Worm (Caenorhabditis elegans): ENCODE data around the gene F13A2.1.

ce11 chrV:4384482-4384881 is 2.3 kb upstream of the F13A2.1 start, which contains the start of gene F13A2.2:
- no peak for TF ChIP-seq unc-55 (GFP tag; optimal IDR thresholded peaks at IDR 0.05)
- no peak for TF ChIP-seq F13H6.1 (tag; optimal IDR thresholded peaks at IDR 0.05)
- TF ChIP-seq pag-3 (tag; optimal IDR thresholded peaks at IDR 0.05; ENCODE audit: borderline replicate concordance), result no peak
- TF ChIP-seq nfya-1 (tag; optimal IDR thresholded peaks at IDR 0.05), result no peak
- TF ChIP-seq pros-1 (tag; optimal IDR thresholded peaks at IDR 0.05), result no peak
- no peak for TF ChIP-seq unc-42 (tag; optimal IDR thresholded peaks at IDR 0.05)
- no peak for TF ChIP-seq ztf-16 (tag; optimal IDR thresholded peaks at IDR 0.05)
- TF ChIP-seq ceh-9 (tag; optimal IDR thresholded peaks at IDR 0.05), result no peak
- TF ChIP-seq ets-4 (tag; optimal IDR thresholded peaks at IDR 0.05), result no peak
- TF ChIP-seq ceh-22 (tag; optimal IDR thresholded peaks at IDR 0.05), result no peak

All from whole organism, late embryonic.